Fruit fly (Drosophila melanogaster) whole organism, embryonic: ENCODE measurements around the gene Acat1.

Experiments
- B-H2 ChIP-seq: fragments of 200-800 bp; sonication (Bioruptor generic); optimal IDR thresholded peaks from 2 replicates; lab custom pipeline; 2018; ENCODE audit warnings: missing biosample characterization, mild to moderate bottlenecking, missing genetic modification characterization
- CG10267 ChIP-seq: fragments of 200-800 bp; sonication (Bioruptor generic); optimal IDR thresholded peaks from 2 replicates; lab custom pipeline; 2018; ENCODE audit warnings: missing biosample characterization, mild to moderate bottlenecking, missing genetic modification characterization, moderate library complexity
- CG12236 ChIP-seq: fragments of 200-800 bp; sonication (Bioruptor generic); optimal IDR thresholded peaks from 2 replicates; lab custom pipeline; 2016; ENCODE audit warnings: missing biosample characterization, missing genetic modification characterization
- CG1233 ChIP-seq: fragments of 200-800 bp; sonication (Bioruptor generic); optimal IDR thresholded peaks from 4 replicates; lab custom pipeline; 2018; ENCODE audit warnings: missing biosample characterization, mild to moderate bottlenecking, missing genetic modification characterization
- CG13424 ChIP-seq: fragments of 200-800 bp; sonication (Bioruptor generic); optimal IDR thresholded peaks from 2 replicates; lab custom pipeline; 2019; ENCODE audit warnings: missing biosample characterization, mild to moderate bottlenecking, missing genetic modification characterization, moderate library complexity
- CG15269 ChIP-seq: fragments of 200-800 bp; sonication (Bioruptor generic); optimal IDR thresholded peaks from 2 replicates; lab custom pipeline; 2018; ENCODE audit warnings: missing biosample characterization, mild to moderate bottlenecking, missing genetic modification characterization, moderate library complexity
- CG1603 ChIP-seq: fragments of 200-800 bp; sonication (Bioruptor generic); optimal IDR thresholded peaks from 2 replicates; lab custom pipeline; 2019; ENCODE audit warnings: missing biosample characterization, mild to moderate bottlenecking, missing genetic modification characterization, moderate library complexity
- CG2129 ChIP-seq: fragments of 200-800 bp; sonication (Bioruptor generic); IDR thresholded peaks from 2 replicates; pipeline ENCODE4 v1.3.6; 2022; ENCODE audit warnings: missing biosample characterization, missing genetic modification characterization; ENCODE audit not compliant: partially characterized antibody
- CG2202 ChIP-seq: fragments of 200-800 bp; sonication (Bioruptor generic); optimal IDR thresholded peaks from 2 replicates; lab custom pipeline; 2018; ENCODE audit warnings: missing biosample characterization, mild to moderate bottlenecking, missing genetic modification characterization
- CG30403 ChIP-seq: fragments of 200-800 bp; sonication (Bioruptor generic); optimal IDR thresholded peaks from 3 replicates; lab custom pipeline; 2016; ENCODE audit warnings: missing biosample characterization, missing genetic modification characterization
- CG3065 ChIP-seq: fragments of 200-800 bp; sonication (Bioruptor generic); optimal IDR thresholded peaks from 2 replicates; lab custom pipeline; 2016; ENCODE audit warnings: missing biosample characterization, missing genetic modification characterization
- CG34376 ChIP-seq: fragments of 200-800 bp; sonication (Bioruptor generic); optimal IDR thresholded peaks from 2 replicates; lab custom pipeline; 2018; ENCODE audit warnings: missing biosample characterization, mild to moderate bottlenecking, missing genetic modification characterization
- CG34422 ChIP-seq: fragments of 200-800 bp; sonication (Bioruptor generic); IDR thresholded peaks from 3 replicates; pipeline ENCODE4 v1.3.6; 2022; ENCODE audit warnings: missing biosample characterization, missing genetic modification characterization
- CG3847 ChIP-seq: fragments of 200-800 bp; sonication (Bioruptor generic); IDR thresholded peaks from 2 replicates; pipeline ENCODE4 v1.3.6; 2022; ENCODE audit warnings: missing biosample characterization, missing genetic modification characterization
- CG43689 ChIP-seq: fragments of 200-800 bp; sonication (Bioruptor generic); IDR thresholded peaks from 2 replicates; pipeline ENCODE4 v1.3.6; 2022; ENCODE audit warnings: missing biosample characterization, missing genetic modification characterization
- CG4617 ChIP-seq: fragments of 200-800 bp; sonication (Bioruptor generic); optimal IDR thresholded peaks from 3 replicates; lab custom pipeline; 2016; ENCODE audit warnings: missing biosample characterization, missing genetic modification characterization, borderline replicate concordance
- CG6175 ChIP-seq: fragments of 200-800 bp; sonication (Bioruptor generic); IDR thresholded peaks from 3 replicates; pipeline ENCODE4 v1.3.6; 2022; ENCODE audit warnings: missing biosample characterization, missing genetic modification characterization
- CG6791 ChIP-seq: fragments of 200-800 bp; sonication (Bioruptor generic); IDR thresholded peaks from 3 replicates; pipeline ENCODE4 v1.3.6; 2022; ENCODE audit warnings: missing biosample characterization, missing genetic modification characterization; ENCODE audit not compliant: partially characterized antibody
- CG7928 ChIP-seq: fragments of 200-800 bp; sonication (Bioruptor generic); optimal IDR thresholded peaks from 2 replicates; lab custom pipeline; 2017; ENCODE audit warnings: missing biosample characterization, mild to moderate bottlenecking, missing genetic modification characterization
- CG9609 ChIP-seq: fragments of 200-800 bp; sonication (Bioruptor generic); optimal IDR thresholded peaks from 3 replicates; lab custom pipeline; 2016; ENCODE audit warnings: missing biosample characterization, missing genetic modification characterization
- CG9797 ChIP-seq: fragments of 200-800 bp; sonication (Bioruptor generic); optimal IDR thresholded peaks from 3 replicates; lab custom pipeline; 2018; ENCODE audit warnings: missing biosample characterization, mild to moderate bottlenecking, missing genetic modification characterization
- CTCF ChIP-seq: fragments of 200-800 bp; sonication (Bioruptor generic); optimal IDR thresholded peaks from 2 replicates; lab custom pipeline; 2017; ENCODE audit warnings: missing biosample characterization, mild to moderate bottlenecking, missing genetic modification characterization, moderate library complexity
- Camta ChIP-seq: fragments of 200-800 bp; sonication (Bioruptor generic); optimal IDR thresholded peaks from 2 replicates; lab custom pipeline; 2016; ENCODE audit warnings: missing biosample characterization, missing genetic modification characterization
- CrebB ChIP-seq: fragments of 200-800 bp; sonication (Bioruptor generic); optimal IDR thresholded peaks from 3 replicates; lab custom pipeline; 2018; ENCODE audit warnings: missing biosample characterization, mild to moderate bottlenecking, missing genetic modification characterization
- Doc3 ChIP-seq: fragments of 200-800 bp; sonication (Bioruptor generic); IDR thresholded peaks from 3 replicates; pipeline ENCODE4 v1.3.6; 2022; ENCODE audit warnings: missing biosample characterization, missing genetic modification characterization; ENCODE audit not compliant: partially characterized antibody
- Drgx ChIP-seq: fragments of 200-800 bp; sonication (Bioruptor generic); IDR thresholded peaks from 2 replicates; pipeline ENCODE4 v1.3.6; 2022; ENCODE audit warnings: missing biosample characterization, missing genetic modification characterization
- E2f2 ChIP-seq: fragments of 200-800 bp; sonication (Bioruptor generic); IDR thresholded peaks from 2 replicates; pipeline ENCODE4 v1.3.6; 2022; ENCODE audit warnings: missing biosample characterization, missing genetic modification characterization
- GATAe ChIP-seq: fragments of 200-800 bp; sonication (Bioruptor generic); conservative IDR thresholded peaks from 2 replicates; pipeline ENCODE4 v1.3.6; 2022; ENCODE audit warnings: missing biosample characterization, missing genetic modification characterization
- H2.0 ChIP-seq: fragments of 200-800 bp; sonication (Bioruptor generic); IDR thresholded peaks from 2 replicates; pipeline ENCODE4 v1.3.6; 2022; ENCODE audit warnings: missing biosample characterization, missing genetic modification characterization
- HLH4C ChIP-seq: fragments of 200-800 bp; sonication (Bioruptor generic); IDR thresholded peaks from 3 replicates; pipeline ENCODE4 v1.3.6; 2022; ENCODE audit warnings: missing biosample characterization, missing genetic modification characterization; ENCODE audit not compliant: partially characterized antibody
- Myb ChIP-seq: fragments of 200-800 bp; sonication (Bioruptor generic); optimal IDR thresholded peaks from 2 replicates; lab custom pipeline; 2016; ENCODE audit warnings: missing biosample characterization, missing genetic modification characterization
- Neu2 ChIP-seq: fragments of 200-800 bp; sonication (Bioruptor generic); optimal IDR thresholded peaks from 3 replicates; lab custom pipeline; 2016; ENCODE audit warnings: missing biosample characterization, missing genetic modification characterization, borderline replicate concordance
- Nf-YA ChIP-seq: fragments of 200-800 bp; sonication (Bioruptor generic); IDR thresholded peaks from 2 replicates; pipeline ENCODE4 v1.3.6; 2022; ENCODE audit warnings: missing biosample characterization, missing genetic modification characterization
- Sin3A ChIP-seq: fragments of >200 bp; optimal IDR thresholded peaks from 2 replicates; lab custom pipeline; 2018
- Trl ChIP-seq, 3 experiments: fragments of >200 bp in 2 of 3; fragments of 200-800 bp in 1 of 3; sonication (Bioruptor generic) in 1 of 3; optimal IDR thresholded peaks; 2 replicates in 1 of 3; 3 replicates in 2 of 3; lab custom pipeline; 2016 to 2017; ENCODE audit warnings: missing biosample characterization in 1 of 3, missing genetic modification characterization in 1 of 3
- ems ChIP-seq: fragments of 200-800 bp; sonication (Bioruptor generic); optimal IDR thresholded peaks from 3 replicates; lab custom pipeline; 2016; ENCODE audit warnings: missing biosample characterization, missing genetic modification characterization
- fd64A ChIP-seq: fragments of 200-800 bp; sonication (Bioruptor generic); optimal IDR thresholded peaks from 3 replicates; lab custom pipeline; 2018; ENCODE audit warnings: missing biosample characterization, mild to moderate bottlenecking, missing genetic modification characterization
- fd96Cb ChIP-seq: fragments of 200-800 bp; sonication (Bioruptor generic); optimal IDR thresholded peaks from 2 replicates; lab custom pipeline; 2018; ENCODE audit warnings: missing biosample characterization, mild to moderate bottlenecking, missing genetic modification characterization, moderate library complexity
- gfzf ChIP-seq: fragments of 200-800 bp; sonication (Bioruptor generic); optimal IDR thresholded peaks from 2 replicates; lab custom pipeline; 2016; ENCODE audit warnings: missing biosample characterization, mild to moderate bottlenecking, missing genetic modification characterization, moderate library complexity
- gsb ChIP-seq: fragments of 200-800 bp; sonication (Bioruptor generic); IDR thresholded peaks from 2 replicates; pipeline ENCODE4 v1.3.6; 2022; ENCODE audit warnings: missing biosample characterization, missing genetic modification characterization
- hb ChIP-seq: fragments of 200-800 bp; sonication (Bioruptor generic); IDR thresholded peaks from 3 replicates; pipeline ENCODE4 v1.3.6; 2022; ENCODE audit warnings: missing biosample characterization, missing genetic modification characterization; ENCODE audit not compliant: partially characterized antibody
- mam ChIP-seq: fragments of 200-800 bp; sonication (Bioruptor generic); optimal IDR thresholded peaks from 3 replicates; lab custom pipeline; 2016; ENCODE audit warnings: missing biosample characterization, missing genetic modification characterization
- nerfin-2 ChIP-seq: fragments of 200-800 bp; sonication (Bioruptor generic); IDR thresholded peaks from 2 replicates; pipeline ENCODE4 v1.3.6; 2022; ENCODE audit warnings: missing biosample characterization, missing genetic modification characterization; ENCODE audit not compliant: partially characterized antibody
- nmo ChIP-seq: fragments of 200-800 bp; sonication (Bioruptor generic); optimal IDR thresholded peaks from 2 replicates; lab custom pipeline; 2018; ENCODE audit warnings: missing biosample characterization, mild to moderate bottlenecking, missing genetic modification characterization, moderate library complexity
- pros ChIP-seq: fragments of 200-800 bp; sonication (Bioruptor generic); optimal IDR thresholded peaks from 3 replicates; lab custom pipeline; 2019; ENCODE audit warnings: missing biosample characterization, mild to moderate bottlenecking, missing genetic modification characterization, moderate library complexity
- sim ChIP-seq: fragments of 200-800 bp; sonication (Bioruptor generic); IDR thresholded peaks from 2 replicates; pipeline ENCODE4 v1.3.6; 2022; ENCODE audit warnings: missing biosample characterization, missing genetic modification characterization
- sr ChIP-seq: fragments of 200-800 bp; sonication (Bioruptor generic); IDR thresholded peaks from 3 replicates; pipeline ENCODE4 v1.3.6; 2022; ENCODE audit warnings: missing biosample characterization, missing genetic modification characterization
- tio ChIP-seq: fragments of 200-800 bp; sonication (Bioruptor generic); optimal IDR thresholded peaks from 2 replicates; lab custom pipeline; 2017; ENCODE audit warnings: missing biosample characterization, missing genetic modification characterization, inconsistent platforms
- trh ChIP-seq: fragments of 200-800 bp; sonication (Bioruptor generic); optimal IDR thresholded peaks from 2 replicates; lab custom pipeline; 2016; ENCODE audit warnings: missing biosample characterization, missing genetic modification characterization
- wdn ChIP-seq: fragments of 200-800 bp; sonication (Bioruptor generic); IDR thresholded peaks from 2 replicates; pipeline ENCODE4 v1.3.6; 2022; ENCODE audit warnings: missing biosample characterization, missing genetic modification characterization
- zen2 ChIP-seq: fragments of 200-800 bp; sonication (Bioruptor generic); IDR thresholded peaks from 3 replicates; pipeline ENCODE4 v1.3.6; 2022; ENCODE audit warnings: missing biosample characterization, missing genetic modification characterization; ENCODE audit not compliant: partially characterized antibody

Gene Acat1

dm6 chrX:7931028-7931549 lies 42.5 kb upstream of the Acat1 start, which contains the start of gene mahe (continued):
- TF ChIP-seq gsb (GFP tag; lab: Robert Waterston, UW) (no peak), Trl (optimal IDR thresholded peaks at IDR 0.05; lab: Kevin White, UChicago) (peak; percentile 74 to 90), Trl (GFP tag; optimal IDR thresholded peaks at IDR 0.05; lab: Kevin White, UChicago) (peak; percentile 5), CG4617 (GFP tag; lab: Kevin White, UChicago) (peak; percentile 13), mam (GFP tag; lab: Kevin White, UChicago) (no peak), B-H2 (GFP tag; lab: Kevin White, UChicago) (no peak), nmo (GFP tag; lab: Kevin White, UChicago) (no peak), pros (GFP tag; lab: Kevin White, UChicago) (peak; percentile 46), CG1603 (tag; lab: Kevin White, UChicago) (peak; percentile 29), sim (GFP tag; lab: Robert Waterston, UW) (no peak), Drgx (GFP tag; lab: Robert Waterston, UW) (no peak), fd64A (GFP tag; lab: Kevin White, UChicago) (no peak), sr (GFP tag; lab: Robert Waterston, UW) (no peak), GATAe (GFP tag; lab: Robert Waterston, UW) (no peak), CrebB (tag; lab: Kevin White, UChicago) (no peak), CG9797 (GFP tag; lab: Kevin White, UChicago) (no peak), Nf-YA (GFP tag; lab: Robert Waterston, UW) (no peak), hb (peak; percentile 67; the same call in 2 of the 3 replicates), HLH4C (GFP tag; lab: Robert Waterston, UW) (peak; percentile 76), nerfin-2 (GFP tag; lab: Robert Waterston, UW) (peak; percentile 59; the same call in 1 of the 2 replicates), CG7928 (GFP tag; lab: Kevin White, UChicago) (no peak), CG34376 (GFP tag; lab: Kevin White, UChicago) (peak; percentile 37), wdn (no peak), CG2202 (no peak), CG10267 (tag; lab: Kevin White, UChicago) (peak; percentile 29), tio (GFP tag; lab: Kevin White, UChicago) (no peak), CG6175 (GFP tag; lab: Robert Waterston, UW) (no peak), CG43689 (no peak), Doc3 (GFP tag; lab: Robert Waterston, UW) (peak; percentile 71), CG1233 (GFP tag; lab: Kevin White, UChicago) (peak; percentile 60), CG30403 (GFP tag; lab: Kevin White, UChicago) (no peak), Neu2 (GFP tag; lab: Kevin White, UChicago) (no peak), gfzf (peak; percentile 21), CG3847 (GFP tag; lab: Robert Waterston, UW) (no peak), Sin3A (lab: Kevin White, UChicago) (no peak), CG3065 (GFP tag; lab: Kevin White, UChicago) (no peak), H2.0 (no peak), CG6791 (GFP tag; lab: Robert Waterston, UW) (peak; percentile 91), Myb (GFP tag; lab: Kevin White, UChicago) (peak; percentile 10), CG2129 (GFP tag; lab: Robert Waterston, UW) (peak; percentile 77), CG13424 (tag; lab: Kevin White, UChicago) (no peak), CG34422 (GFP tag; lab: Robert Waterston, UW) (no peak), Camta (GFP tag; lab: Kevin White, UChicago) (no peak), fd96Cb (no peak), CG12236 (GFP tag; lab: Kevin White, UChicago) (no peak), ems (GFP tag; lab: Kevin White, UChicago) (no peak), CG9609 (GFP tag; lab: Kevin White, UChicago) (no peak), zen2 (GFP tag; lab: Robert Waterston, UW) (peak; percentile 61; the same call in 1 of the 3 replicates), E2f2 (peak; percentile 86), CTCF (GFP tag; lab: Kevin White, UChicago) (no peak), CG15269 (tag; lab: Kevin White, UChicago) (no peak), trh (no peak)
